Fruit fly (Drosophila melanogaster): ENCODE results near the gene colt.

The colt gene

dm6 chr2L:2765659-2766373 is 4.1 kb downstream of the colt start, which contains the start of the genes Snx21 and aph-1 (continued):
- TF ChIP-seq CG8089 (GFP tag; optimal IDR thresholded peaks at IDR 0.05), result peak; percentile 81
- TF ChIP-seq CG11093 (GFP tag; IDR thresholded peaks at IDR 0.05), result peak; percentile 82
- TF ChIP-seq tgo (GFP tag; IDR thresholded peaks at IDR 0.05), result peak; percentile 90
- no peak for TF ChIP-seq zf30C (GFP tag; optimal IDR thresholded peaks at IDR 0.05)
- TF ChIP-seq CG30431 (GFP tag; optimal IDR thresholded peaks at IDR 0.05), result peak; percentile 88
- TF ChIP-seq CG2116 (GFP tag; optimal IDR thresholded peaks at IDR 0.05), result peak; percentile 70
- peak; percentile 90 for TF ChIP-seq Side (GFP tag; optimal IDR thresholded peaks at IDR 0.05)
- TF ChIP-seq Drgx (GFP tag; IDR thresholded peaks at IDR 0.05), result peak; percentile 79
- TF ChIP-seq CG14050 (GFP tag; IDR thresholded peaks at IDR 0.05), result peak; percentile 77
- peak; percentile 94 for TF ChIP-seq Xrp1 (GFP tag; IDR thresholded peaks at IDR 0.05)
- TF ChIP-seq CG15696 (tag; optimal IDR thresholded peaks at IDR 0.05), result peak; percentile 91
- TF ChIP-seq CG6765 (GFP tag; optimal IDR thresholded peaks at IDR 0.05), result peak; percentile 72
- peak; percentile 94 for TF ChIP-seq CG8924 (tag; optimal IDR thresholded peaks at IDR 0.05)
- TF ChIP-seq Stat92E (GFP tag; optimal IDR thresholded peaks at IDR 0.05), result peak in 1 of 3 experiments; percentile 71
- no peak for TF ChIP-seq nerfin-2 (GFP tag; IDR thresholded peaks at IDR 0.05; ENCODE audit: partially characterized antibody)
- peak; percentile 70 for TF ChIP-seq CG18011 (GFP tag; optimal IDR thresholded peaks at IDR 0.05)
- peak; percentile 26 for TF ChIP-seq CG12744 (GFP tag; optimal IDR thresholded peaks at IDR 0.05)
- peak; percentile 65 for TF ChIP-seq Ravus (GFP tag; IDR thresholded peaks at IDR 0.05)
- TF ChIP-seq Oli (tag; optimal IDR thresholded peaks at IDR 0.05), result peak; percentile 94
- TF ChIP-seq chn (GFP tag; optimal IDR thresholded peaks at IDR 0.05), result peak; percentile 89
- no peak for TF ChIP-seq eve (GFP tag; optimal IDR thresholded peaks at IDR 0.05)
- peak; percentile 59 for TF ChIP-seq CG3838 (GFP tag; optimal IDR thresholded peaks at IDR 0.05)
- peak; percentile 84 for TF ChIP-seq Rx (GFP tag; IDR thresholded peaks at IDR 0.05)
- peak; percentile 46 for TF ChIP-seq stwl (tag; optimal IDR thresholded peaks at IDR 0.05)
- peak; percentile 87 for TF ChIP-seq seq (GFP tag; IDR thresholded peaks at IDR 0.05)
- no peak for TF ChIP-seq zen2 (GFP tag; IDR thresholded peaks at IDR 0.05; ENCODE audit: partially characterized antibody)
- peak; percentile 81 for TF ChIP-seq CG10959 (GFP tag; IDR thresholded peaks at IDR 0.05)
- TF ChIP-seq ara (GFP tag; IDR thresholded peaks at IDR 0.05), result peak; percentile 74
- TF ChIP-seq CG9876 (GFP tag; optimal IDR thresholded peaks at IDR 0.05), result peak; percentile 82
- TF ChIP-seq CG13624 (GFP tag; optimal IDR thresholded peaks at IDR 0.05), result peak; percentile 89
- TF ChIP-seq CG9797 (GFP tag; optimal IDR thresholded peaks at IDR 0.05), result peak; percentile 13
- TF ChIP-seq CkIIα-i1 (GFP tag; IDR thresholded peaks at IDR 0.05), result no peak
- TF ChIP-seq ato (GFP tag; IDR thresholded peaks at IDR 0.05; ENCODE audit: partially characterized antibody), result no peak
- TF ChIP-seq CG16815 (GFP tag; optimal IDR thresholded peaks at IDR 0.05), result peak; percentile 90
- TF ChIP-seq Hmr (GFP tag; optimal IDR thresholded peaks at IDR 0.05), result peak; percentile 95
- peak; percentile 93 for TF ChIP-seq ind (GFP tag; optimal IDR thresholded peaks at IDR 0.05)
- TF ChIP-seq sens (GFP tag), result peak; percentile 98
- TF ChIP-seq CG10321 (GFP tag; IDR thresholded peaks at IDR 0.05), result peak; percentile 61
- TF ChIP-seq Rfx (GFP tag; IDR thresholded peaks at IDR 0.05), result peak; percentile 90
- TF ChIP-seq sim (GFP tag; IDR thresholded peaks at IDR 0.05), result peak; percentile 62; the same call in 1 of the 2 replicates
- TF ChIP-seq CG2199 (GFP tag; IDR thresholded peaks at IDR 0.05), result 0 out of 3 replicates have a peak, but pooled peaks have one; percentile 59
- peak; percentile 89 for TF ChIP-seq CG12942 (GFP tag; optimal IDR thresholded peaks at IDR 0.05)
- TF ChIP-seq CG12659 (GFP tag; optimal IDR thresholded peaks at IDR 0.05), result peak; percentile 95
- TF ChIP-seq CG10274 (GFP tag; optimal IDR thresholded peaks at IDR 0.05), result peak; percentile 99
- peak; percentile 83 for TF ChIP-seq wdn (GFP tag; IDR thresholded peaks at IDR 0.05)
- peak; percentile 75 for TF ChIP-seq Spps (tag; optimal IDR thresholded peaks at IDR 0.05)
- no peak for TF ChIP-seq vnd (GFP tag; IDR thresholded peaks at IDR 0.05; ENCODE audit: partially characterized antibody)
- TF ChIP-seq stc (GFP tag; IDR thresholded peaks at IDR 0.05), result peak; percentile 89
- TF ChIP-seq ase (GFP tag; IDR thresholded peaks at IDR 0.05), result peak; percentile 61
- TF ChIP-seq CG7987 (GFP tag; optimal IDR thresholded peaks at IDR 0.05), result peak; percentile 67
